Fruit fly (Drosophila melanogaster) S2 (cell line): ENCODE data around the gene AsnS.

Experiments
- CG8478 ChIP-seq: fragments of >200 bp; optimal IDR thresholded peaks from 2 replicates; lab custom pipeline; 2018
- CTCF ChIP-seq, 2 experiments: fragments of >200 bp; optimal IDR thresholded peaks; 2 replicates each; lab custom pipeline; 2018

dm6 chr3L:21200587-21200986 is 27.7 kb downstream of the AsnS start:
- TF ChIP-seq CG8478 (no peak), CTCF (optimal IDR thresholded peaks at IDR 0.05; lab: Kevin White, UChicago) (no peak)
